Worm (Caenorhabditis elegans) whole organism, late embryonic: Measurements from ENCODE around the gene F25F2.1.

Source experiments
- C38D4.7 ChIP-seq: fragments of 200-800 bp; sonication (Bioruptor generic); optimal IDR thresholded peaks from 2 replicates; lab custom pipeline; 2018; ENCODE audit warnings: mild to moderate bottlenecking, missing genetic modification characterization, moderate library complexity, missing compliant biosample characterization
- F13H6.1 ChIP-seq: sonication (generic microtip); optimal IDR thresholded peaks from 2 replicates; lab custom pipeline; 2016; ENCODE audit warnings: missing genetic modification characterization, missing compliant biosample characterization
- K02D7.2 ChIP-seq: sonication (generic microtip); optimal IDR thresholded peaks from 2 replicates; lab custom pipeline; 2017; ENCODE audit warnings: mild to moderate bottlenecking, missing genetic modification characterization, missing compliant biosample characterization
- K09A11.1 ChIP-seq: sonication (generic microtip); optimal IDR thresholded peaks from 2 replicates; lab custom pipeline; 2017; ENCODE audit warnings: antibody characterized with exemption, mild to moderate bottlenecking, missing genetic modification characterization, missing compliant biosample characterization; ENCODE audit not compliant: insufficient read depth
- ahr-1 ChIP-seq: sonication (generic microtip); optimal IDR thresholded peaks from 2 replicates; lab custom pipeline; 2016; ENCODE audit warnings: missing genetic modification characterization, missing compliant biosample characterization
- ama-1 ChIP-seq: fragments of 150-350 bp; optimal IDR thresholded peaks from 2 replicates; lab custom pipeline; 2014
- ceh-14 ChIP-seq: sonication (generic microtip); optimal IDR thresholded peaks from 2 replicates; lab custom pipeline; 2016; ENCODE audit warnings: missing genotype, missing genetic modification characterization, missing compliant biosample characterization
- ceh-19 ChIP-seq: fragments of 200-800 bp; sonication (Bioruptor generic); optimal IDR thresholded peaks from 2 replicates; lab custom pipeline; 2018; ENCODE audit warnings: mild to moderate bottlenecking, missing genetic modification characterization, missing compliant biosample characterization
- ceh-2 ChIP-seq: sonication (generic microtip); optimal IDR thresholded peaks from 2 replicates; lab custom pipeline; 2016; ENCODE audit warnings: missing genotype, missing genetic modification characterization, missing compliant biosample characterization
- ceh-24 ChIP-seq: sonication (generic microtip); optimal IDR thresholded peaks from 2 replicates; lab custom pipeline; 2016; ENCODE audit warnings: mild to moderate bottlenecking, missing genetic modification characterization, missing compliant biosample characterization
- ceh-30 ChIP-seq: fragments of 150-350 bp; optimal IDR thresholded peaks from 2 replicates; lab custom pipeline; 2014; ENCODE audit warnings: missing biosample characterization, missing genetic modification characterization
- ceh-31 ChIP-seq: sonication (generic microtip); optimal IDR thresholded peaks from 2 replicates; lab custom pipeline; 2016; ENCODE audit warnings: missing genetic modification characterization, missing compliant biosample characterization
- ceh-45 ChIP-seq: fragments of 200-800 bp; sonication (Bioruptor generic); IDR thresholded peaks from 2 replicates; pipeline ENCODE4 v1.3.6; 2022; ENCODE audit warnings: missing genetic modification reagents, missing genetic modification characterization, missing compliant biosample characterization
- che-1 ChIP-seq: sonication (generic microtip); optimal IDR thresholded peaks from 2 replicates; lab custom pipeline; 2016; ENCODE audit warnings: mild to moderate bottlenecking, missing genetic modification characterization, missing compliant biosample characterization
- dmd-4 ChIP-seq: sonication (generic microtip); optimal IDR thresholded peaks from 2 replicates; lab custom pipeline; 2016; ENCODE audit warnings: borderline replicate concordance, missing genetic modification characterization, missing compliant biosample characterization
- elt-2 ChIP-seq: sonication (generic microtip); optimal IDR thresholded peaks from 2 replicates; lab custom pipeline; 2016; ENCODE audit warnings: missing genetic modification reagents, missing genetic modification characterization, missing compliant biosample characterization
- elt-4 ChIP-seq: sonication (generic microtip); optimal IDR thresholded peaks from 2 replicates; lab custom pipeline; 2016; ENCODE audit warnings: missing genetic modification characterization, missing compliant biosample characterization
- ets-4 ChIP-seq: sonication (generic microtip); optimal IDR thresholded peaks from 2 replicates; lab custom pipeline; 2016; ENCODE audit warnings: missing genetic modification characterization, missing compliant biosample characterization
- eyg-1 ChIP-seq: sonication (generic microtip); optimal IDR thresholded peaks from 2 replicates; lab custom pipeline; 2016; ENCODE audit warnings: missing genotype, missing genetic modification characterization, missing compliant biosample characterization
- fax-1 ChIP-seq: sonication (generic microtip); optimal IDR thresholded peaks from 2 replicates; lab custom pipeline; 2016; ENCODE audit warnings: missing genotype, missing genetic modification characterization, missing compliant biosample characterization
- fkh-10 ChIP-seq: fragments of 150-350 bp; optimal IDR thresholded peaks from 2 replicates; lab custom pipeline; 2014; ENCODE audit warnings: missing biosample characterization, missing genetic modification reagents, missing genetic modification characterization
- fkh-6 ChIP-seq: sonication (generic microtip); optimal IDR thresholded peaks from 2 replicates; lab custom pipeline; 2016; ENCODE audit warnings: missing genetic modification characterization, missing compliant biosample characterization
- hlh-13 ChIP-seq: fragments of 200-800 bp; sonication (Bioruptor generic); optimal IDR thresholded peaks from 2 replicates; lab custom pipeline; 2018; ENCODE audit warnings: mild to moderate bottlenecking, missing genetic modification characterization, missing compliant biosample characterization
- hlh-30 ChIP-seq: sonication (generic microtip); optimal IDR thresholded peaks from 2 replicates; lab custom pipeline; 2017; ENCODE audit warnings: antibody characterized with exemption, missing genetic modification characterization, missing compliant biosample characterization; ENCODE audit not compliant: insufficient read depth
- hlh-8 ChIP-seq: sonication (generic microtip); optimal IDR thresholded peaks from 2 replicates; lab custom pipeline; 2016; ENCODE audit warnings: missing genotype, missing genetic modification characterization, missing compliant biosample characterization
- lim-6 ChIP-seq: sonication (generic microtip); optimal IDR thresholded peaks from 2 replicates; lab custom pipeline; 2016; ENCODE audit warnings: missing genetic modification characterization, missing compliant biosample characterization
- lin-11 ChIP-seq: fragments of 200-800 bp; sonication (Bioruptor generic); optimal IDR thresholded peaks from 2 replicates; lab custom pipeline; 2018; ENCODE audit warnings: mild to moderate bottlenecking, missing genetic modification characterization, missing compliant biosample characterization
- madf-2 ChIP-seq: sonication (generic microtip); optimal IDR thresholded peaks from 2 replicates; lab custom pipeline; 2017; ENCODE audit warnings: missing genetic modification characterization, missing compliant biosample characterization
- mec-3 ChIP-seq: sonication (generic microtip); optimal IDR thresholded peaks from 2 replicates; lab custom pipeline; 2016; ENCODE audit warnings: borderline replicate concordance, missing genetic modification characterization, missing compliant biosample characterization
- nfya-1 ChIP-seq: sonication (generic microtip); optimal IDR thresholded peaks from 2 replicates; lab custom pipeline; 2017; ENCODE audit warnings: missing genetic modification characterization, mild to moderate bottlenecking, missing compliant biosample characterization, antibody characterized with exemption, moderate library complexity
- odd-2 ChIP-seq: sonication (generic microtip); optimal IDR thresholded peaks from 2 replicates; lab custom pipeline; 2017; ENCODE audit warnings: antibody characterized with exemption, mild to moderate bottlenecking, missing genetic modification characterization, missing compliant biosample characterization
- pat-9 ChIP-seq: fragments of 200-800 bp; sonication (Bioruptor generic); optimal IDR thresholded peaks from 2 replicates; lab custom pipeline; 2018; ENCODE audit warnings: mild to moderate bottlenecking, missing genetic modification characterization, moderate library complexity, missing compliant biosample characterization
- pha-4 ChIP-seq: fragments of 150-350 bp; optimal IDR thresholded peaks from 2 replicates; lab custom pipeline; 2018; ENCODE audit warnings: missing biosample characterization, missing genetic modification reagents, missing genetic modification characterization
- pqm-1 ChIP-seq: sonication (generic microtip); optimal IDR thresholded peaks from 2 replicates; lab custom pipeline; 2016; ENCODE audit warnings: missing genetic modification characterization, missing compliant biosample characterization
- ref-2 ChIP-seq: sonication (generic microtip); optimal IDR thresholded peaks from 2 replicates; lab custom pipeline; 2016; ENCODE audit warnings: missing genetic modification characterization, missing compliant biosample characterization
- sox-2 ChIP-seq: fragments of 200-800 bp; sonication (Bioruptor generic); IDR thresholded peaks from 2 replicates; pipeline ENCODE4 v1.3.6; 2022; ENCODE audit warnings: missing genetic modification reagents, missing genetic modification characterization, missing compliant biosample characterization
- sox-4 ChIP-seq: sonication (generic microtip); optimal IDR thresholded peaks from 2 replicates; lab custom pipeline; 2017; ENCODE audit warnings: mild to moderate bottlenecking, missing genetic modification characterization, inconsistent platforms, missing compliant biosample characterization
- syd-9 ChIP-seq: sonication (generic microtip); optimal IDR thresholded peaks from 2 replicates; lab custom pipeline; 2016; ENCODE audit warnings: mild to moderate bottlenecking, missing genetic modification characterization, moderate library complexity, missing compliant biosample characterization
- tbx-2 ChIP-seq: sonication (generic microtip); optimal IDR thresholded peaks from 2 replicates; lab custom pipeline; 2016; ENCODE audit warnings: missing genetic modification characterization, missing compliant biosample characterization
- tbx-7 ChIP-seq: sonication (generic microtip); optimal IDR thresholded peaks from 2 replicates; lab custom pipeline; 2016; ENCODE audit warnings: missing genotype, missing genetic modification characterization, missing compliant biosample characterization
- ttx-3 ChIP-seq: sonication (generic microtip); optimal IDR thresholded peaks from 2 replicates; lab custom pipeline; 2016; ENCODE audit warnings: missing genetic modification reagents, missing genetic modification characterization, missing compliant biosample characterization
- unc-3 ChIP-seq, 2 experiments: fragments of 200-800 bp in 1 of 2; sonication (Bioruptor generic) in 1 of 2; sonication (generic microtip) in 1 of 2; conservative IDR thresholded peaks in 1 of 2; optimal IDR thresholded peaks in 1 of 2; 2 replicates each; pipeline versions ENCODE4 v1.3.6 to Lab custom; 2016 to 2022; ENCODE audit warnings: missing compliant biosample characterization in 2 of 2, missing genetic modification characterization in 2 of 2, missing genetic modification reagents in 1 of 2
- unc-55 ChIP-seq: sonication (generic microtip); optimal IDR thresholded peaks from 2 replicates; lab custom pipeline; 2017; ENCODE audit warnings: missing biosample characterization, missing genetic modification reagents, missing genetic modification characterization
- unc-86 ChIP-seq: sonication (generic microtip); optimal IDR thresholded peaks from 2 replicates; lab custom pipeline; 2016; ENCODE audit warnings: missing genetic modification characterization, missing compliant biosample characterization
- zip-5 ChIP-seq: sonication (generic microtip); optimal IDR thresholded peaks from 2 replicates; lab custom pipeline; 2016; ENCODE audit warnings: missing genetic modification characterization, missing compliant biosample characterization
- ztf-16 ChIP-seq: sonication (generic microtip); optimal IDR thresholded peaks from 2 replicates; lab custom pipeline; 2017; ENCODE audit warnings: missing genetic modification characterization, missing compliant biosample characterization

Gene F25F2.1

ce11 chrIII:4470793-4471192, 37.9 kb upstream of the F25F2.1 start (continued):
- peak; percentile 83 for TF ChIP-seq sox-2 (GFP tag; lab: Robert Waterston, UW)
- no peak for TF ChIP-seq fkh-10 (GFP tag; lab: Kevin White, UChicago)
- peak; percentile 62 for TF ChIP-seq odd-2 (tag; lab: Kevin White, UChicago)
- TF ChIP-seq zip-5 (tag; lab: Kevin White, UChicago), result peak; percentile 54
- peak; percentile 72 for TF ChIP-seq hlh-8 (tag; lab: Kevin White, UChicago)
- TF ChIP-seq ets-4 (tag; lab: Kevin White, UChicago), result peak; percentile 15
- TF ChIP-seq ceh-30, result peak; percentile 30
- peak; percentile 60 for TF ChIP-seq tbx-7 (tag; lab: Kevin White, UChicago)
- peak; percentile 83 for TF ChIP-seq lin-11
- TF ChIP-seq pat-9 (tag; lab: Kevin White, UChicago), result peak; percentile 87
- peak; percentile 62 for TF ChIP-seq ahr-1
- TF ChIP-seq ama-1 (lab: Kevin White, UChicago), result no peak
- TF ChIP-seq ceh-45, result peak; percentile 85
- peak; percentile 73 for TF ChIP-seq K09A11.1
- TF ChIP-seq sox-4 (tag; lab: Kevin White, UChicago), result peak; percentile 85
- TF ChIP-seq unc-3 (GFP tag; conservative IDR thresholded peaks at IDR 0.05; lab: Robert Waterston, UW), result peak; percentile 78
- TF ChIP-seq unc-3 (tag; optimal IDR thresholded peaks at IDR 0.05; lab: Kevin White, UChicago), result peak; percentile 86
- peak; percentile 77 for TF ChIP-seq ceh-2
- TF ChIP-seq hlh-30 (tag; lab: Kevin White, UChicago), result peak; percentile 49
- no peak for TF ChIP-seq unc-55 (GFP tag; lab: Kevin White, UChicago)
- peak; percentile 83 for TF ChIP-seq ttx-3
- TF ChIP-seq madf-2 (tag; lab: Kevin White, UChicago), result peak; percentile 72
- TF ChIP-seq ceh-19 (GFP tag; lab: Kevin White, UChicago), result peak; percentile 89
- TF ChIP-seq fax-1 (tag; lab: Kevin White, UChicago), result peak; percentile 69
- peak; percentile 89 for TF ChIP-seq eyg-1 (tag; lab: Kevin White, UChicago)

ce11 chrIII:4474908-4475307, 33.7 kb upstream of the F25F2.1 start, which contains the start of gene ifet-1:
ifet-1 (minus strand) TSS chrIII:4475150.
- no peak for TF ChIP-seq unc-86 (tag; lab: Kevin White, UChicago)
- no peak for TF ChIP-seq pha-4 (tag; lab: Kevin White, UChicago)
- no peak for TF ChIP-seq ahr-1
- no peak for TF ChIP-seq ref-2 (tag; lab: Kevin White, UChicago)
- no peak for TF ChIP-seq pqm-1 (tag; lab: Kevin White, UChicago)
- TF ChIP-seq fkh-6 (tag; lab: Kevin White, UChicago), result no peak
- no peak for TF ChIP-seq lim-6
- TF ChIP-seq nfya-1 (tag; lab: Kevin White, UChicago), result no peak
- no peak for TF ChIP-seq sox-2 (GFP tag; lab: Robert Waterston, UW)
- no peak for TF ChIP-seq unc-55 (GFP tag; lab: Kevin White, UChicago)
- TF ChIP-seq unc-3 (GFP tag; conservative IDR thresholded peaks at IDR 0.05; lab: Robert Waterston, UW), result no peak
- TF ChIP-seq unc-3 (tag; optimal IDR thresholded peaks at IDR 0.05; lab: Kevin White, UChicago), result no peak
- no peak for TF ChIP-seq elt-4
- no peak for TF ChIP-seq F13H6.1 (tag; lab: Kevin White, UChicago)
- no peak for TF ChIP-seq sox-4 (tag; lab: Kevin White, UChicago)
- no peak for TF ChIP-seq ztf-16 (tag; lab: Kevin White, UChicago)
- TF ChIP-seq hlh-13, result no peak
- no peak for TF ChIP-seq eyg-1 (tag; lab: Kevin White, UChicago)
- TF ChIP-seq dmd-4 (tag; lab: Kevin White, UChicago), result no peak

DNA sequence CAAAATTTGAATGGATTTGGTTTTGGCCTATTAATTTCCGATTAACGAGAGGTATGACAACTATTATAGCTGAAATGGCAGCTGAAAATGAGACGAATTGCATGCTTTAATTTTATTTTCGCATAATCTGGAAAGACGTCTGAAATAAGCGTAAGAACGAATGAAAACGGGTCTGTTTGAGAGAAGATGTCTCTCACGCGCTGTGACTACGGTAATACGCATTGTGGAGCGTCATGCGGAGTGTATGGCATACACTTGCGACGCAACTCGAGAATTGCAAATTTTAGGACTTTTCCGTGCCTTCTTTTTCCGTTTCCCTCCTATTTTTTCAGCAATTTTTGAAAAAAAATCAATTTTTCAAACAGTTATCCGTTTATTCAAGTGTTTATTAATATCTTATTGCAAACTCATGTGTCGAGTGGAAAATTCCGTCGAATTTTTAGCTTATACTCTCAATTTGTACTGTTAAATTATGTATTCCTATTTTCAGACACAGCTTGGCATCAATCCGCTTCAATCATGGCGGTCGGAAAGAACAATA, 33.2 kb upstream of the F25F2.1 start, which contains the start of gene rps-1:
Gene rps-1, plus strand, starts transcription at position 491 of the 541 bp plus-strand sequence.
- TF ChIP-seq tbx-7 (tag; lab: Kevin White, UChicago) (peak; percentile 12), unc-55 (GFP tag; lab: Kevin White, UChicago) (peak; percentile 79), ceh-24 (no peak), C38D4.7 (GFP tag; lab: Kevin White, UChicago) (no peak), pat-9 (tag; lab: Kevin White, UChicago) (peak; percentile 59), che-1 (peak; percentile 7), ceh-31 (tag; lab: Kevin White, UChicago) (peak; percentile 93), lin-11 (no peak), zip-5 (tag; lab: Kevin White, UChicago) (peak; percentile 6), elt-2 (tag; lab: Kevin White, UChicago) (peak; percentile 82), tbx-2 (tag; lab: Kevin White, UChicago) (peak; percentile 92), syd-9 (tag; lab: Kevin White, UChicago) (peak; percentile 79), odd-2 (tag; lab: Kevin White, UChicago) (no peak), ceh-2 (peak; percentile 62), mec-3 (tag; lab: Kevin White, UChicago) (no peak), K02D7.2 (tag; lab: Kevin White, UChicago) (peak; percentile 14), hlh-30 (tag; lab: Kevin White, UChicago) (peak; percentile 93), madf-2 (tag; lab: Kevin White, UChicago) (peak; percentile 78), ets-4 (tag; lab: Kevin White, UChicago) (peak; percentile 80), dmd-4 (tag; lab: Kevin White, UChicago) (no peak), ceh-14 (tag; lab: Kevin White, UChicago) (peak; percentile 92), K09A11.1 (peak; percentile 79)
